Worm (Caenorhabditis elegans): ENCODE results near the gene ZK287.4.

- no peak for TF ChIP-seq him-1 (tag; optimal IDR thresholded peaks at IDR 0.05)
- no peak for TF ChIP-seq W03F9.2 (tag; optimal IDR thresholded peaks at IDR 0.05)
Observed at ce11 chrV:9716397-9716796, 30.9 kb upstream of the ZK287.4 start, which contains the start of gene str-188.
